Fruit fly (Drosophila melanogaster): ENCODE measurements around the gene amd.
A peak's percentile ranks its signal among the peaks of the same experiment; 100 is the strongest.

The amd gene

dm6 chr2L:19068393-19068792 is 41.6 kb upstream of the amd start:
- TF ChIP-seq Bteb2 (GFP tag; optimal IDR thresholded peaks at IDR 0.05) (no peak), Poxn (GFP tag; IDR thresholded peaks at IDR 0.05) (no peak), shn (GFP tag; optimal IDR thresholded peaks at IDR 0.05) (no peak), pros (GFP tag; optimal IDR thresholded peaks at IDR 0.05) (no peak), CG10462 (GFP tag; optimal IDR thresholded peaks at IDR 0.05) (no peak), tgo (GFP tag; IDR thresholded peaks at IDR 0.05) (no peak), Gug (GFP tag; IDR thresholded peaks at IDR 0.05) (no peak), hbn (GFP tag; IDR thresholded peaks at IDR 0.05; ENCODE audit: partially characterized antibody) (no peak), HLH3B (GFP tag; IDR thresholded peaks at IDR 0.05) (0 out of 2 replicates have a peak, but pooled peaks have one; percentile 7), CG10147 (GFP tag; optimal IDR thresholded peaks at IDR 0.05) (no peak), Blimp-1 (GFP tag; optimal IDR thresholded peaks at IDR 0.05) (no peak), CG11456 (GFP tag; IDR thresholded peaks at IDR 0.05) (no peak), CG10274 (GFP tag; optimal IDR thresholded peaks at IDR 0.05) (no peak), Doc2 (GFP tag; IDR thresholded peaks at IDR 0.05) (no peak), CG11504 (tag; optimal IDR thresholded peaks at IDR 0.05) (peak; percentile 94), br (optimal IDR thresholded peaks at IDR 0.05) (no peak), Lim3 (GFP tag; IDR thresholded peaks at IDR 0.05) (peak; percentile 36; the same call in 1 of the 2 replicates), H2.0 (GFP tag; IDR thresholded peaks at IDR 0.05) (no peak), CG34422 (GFP tag; IDR thresholded peaks at IDR 0.05) (no peak), gro (GFP tag; optimal IDR thresholded peaks at IDR 0.05) (no peak), h (optimal IDR thresholded peaks at IDR 0.05) (no peak), CG11695 (GFP tag; IDR thresholded peaks at IDR 0.05) (no peak), CHES-1-like (GFP tag; optimal IDR thresholded peaks at IDR 0.05) (no peak), CG2875 (GFP tag; optimal IDR thresholded peaks at IDR 0.05) (no peak), Dll (GFP tag; IDR thresholded peaks at IDR 0.05; ENCODE audit: partially characterized antibody) (0 out of 4 replicates have a peak, but pooled peaks have one; percentile 39), lab (GFP tag; optimal IDR thresholded peaks at IDR 0.05) (no peak)

dm6 chr2L:19069548-19070145 is 40.3 kb upstream of the amd start, which contains the start of gene CG10702:
Gene CG10702, minus strand, starts transcription at chr2L:19069851.
- TF ChIP-seq CG11456 (GFP tag; IDR thresholded peaks at IDR 0.05) (0 out of 3 replicates have a peak, but pooled peaks have one; percentile 5), NFAT (GFP tag; IDR thresholded peaks at IDR 0.05) (0 out of 2 replicates have a peak, but pooled peaks have one; percentile 13), ssp (GFP tag; IDR thresholded peaks at IDR 0.05) (no peak), B-H1 (GFP tag; IDR thresholded peaks at IDR 0.05) (no peak), CG17328 (GFP tag; IDR thresholded peaks at IDR 0.05) (0 out of 2 replicates have a peak, but pooled peaks have one; percentile 20), CG13123 (GFP tag; optimal IDR thresholded peaks at IDR 0.05) (no peak), CG31441 (GFP tag; IDR thresholded peaks at IDR 0.05) (peak; percentile 33; the same call in 1 of the 2 replicates), CG32532 (GFP tag; IDR thresholded peaks at IDR 0.05) (0 out of 2 replicates have a peak, but pooled peaks have one; percentile 29), Abd-B (GFP tag; optimal IDR thresholded peaks at IDR 0.05) (peak; percentile 5), slou (GFP tag; optimal IDR thresholded peaks at IDR 0.05) (no peak), CG11504 (tag; optimal IDR thresholded peaks at IDR 0.05) (peak; percentile 42), luna (GFP tag; optimal IDR thresholded peaks at IDR 0.05) (no peak), dysf (GFP tag; IDR thresholded peaks at IDR 0.05) (peak; percentile 18; the same call in 1 of the 3 replicates), row (GFP tag; IDR thresholded peaks at IDR 0.05) (peak; percentile 34; the same call in 1 of the 3 replicates), CG1792 (GFP tag; optimal IDR thresholded peaks at IDR 0.05) (peak; percentile 5), CG6689 (GFP tag; IDR thresholded peaks at IDR 0.05) (peak; percentile 27; the same call in 1 of the 2 replicates), sob (GFP tag; IDR thresholded peaks at IDR 0.05) (0 out of 2 replicates have a peak, but pooled peaks have one; percentile 41), sens-2 (GFP tag; IDR thresholded peaks at IDR 0.05) (no peak), D19A (tag; optimal IDR thresholded peaks at IDR 0.05) (peak; percentile 80), tgo (GFP tag; IDR thresholded peaks at IDR 0.05) (peak; percentile 18; the same call in 1 of the 3 replicates), CG17361 (GFP tag; IDR thresholded peaks at IDR 0.05) (peak; percentile 54; the same call in 2 of the 3 replicates), Ssrp (tag; optimal IDR thresholded peaks at IDR 0.05) (peak; percentile 28), CG15269 (tag; optimal IDR thresholded peaks at IDR 0.05) (no peak), mam (GFP tag; optimal IDR thresholded peaks at IDR 0.05) (peak; percentile 39), dmrt11E (tag; optimal IDR thresholded peaks at IDR 0.05) (no peak), peb (GFP tag; IDR thresholded peaks at IDR 0.05) (no peak), Nf-YA (GFP tag; IDR thresholded peaks at IDR 0.05) (no peak), Deaf1 (tag; optimal IDR thresholded peaks at IDR 0.05) (peak; percentile 21)
